Worm (Caenorhabditis elegans): ENCODE measurements around the gene cebp-1.

Gene cebp-1

DNA sequence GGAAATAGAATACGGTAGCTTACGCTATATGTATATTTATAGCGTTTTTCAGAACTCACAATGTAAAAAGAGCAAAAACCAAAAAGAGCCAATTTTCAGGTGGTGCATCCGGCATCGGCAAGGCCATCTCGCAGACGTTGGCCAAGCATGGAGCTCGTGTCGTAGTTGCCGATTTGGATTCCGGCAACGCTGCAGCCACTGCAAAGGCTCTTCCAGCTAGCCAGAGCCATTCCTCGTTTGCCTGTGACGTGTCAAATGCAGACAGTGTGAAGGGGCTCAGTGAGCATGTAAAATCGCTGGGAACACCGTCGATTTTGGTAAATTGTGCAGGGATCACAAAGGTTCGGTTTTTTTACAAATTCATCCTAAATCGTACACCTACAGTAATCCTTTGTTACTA, 33.4 kb upstream of the cebp-1 start:
- TF ChIP-seq set-16 (GFP tag; IDR thresholded peaks at IDR 0.05) (peak; percentile 53; the same call in 1 of the 2 replicates), lin-15B (tag; optimal IDR thresholded peaks at IDR 0.05) (no peak), Y48G9A.11 (GFP tag; IDR thresholded peaks at IDR 0.05) (0 out of 2 replicates have a peak, but pooled peaks have one; percentile 12), Y75B8A.6 (GFP tag; IDR thresholded peaks at IDR 0.05) (0 out of 2 replicates have a peak, but pooled peaks have one; percentile 59), D1046.2 (GFP tag; IDR thresholded peaks at IDR 0.05) (0 out of 2 replicates have a peak, but pooled peaks have one; percentile 20), dmd-8 (GFP tag; IDR thresholded peaks at IDR 0.05) (no peak), madf-9 (GFP tag; conservative IDR thresholded peaks at IDR 0.05) (no peak), mdt-29 (GFP tag; IDR thresholded peaks at IDR 0.05) (0 out of 2 replicates have a peak, but pooled peaks have one; percentile 15), egl-43 (GFP tag; IDR thresholded peaks at IDR 0.05) (0 out of 2 replicates have a peak, but pooled peaks have one; percentile 16), ceh-44 (GFP tag; IDR thresholded peaks at IDR 0.05) (no peak), ztf-11 (tag; optimal IDR thresholded peaks at IDR 0.05) (no peak), mxl-2 (GFP tag; conservative IDR thresholded peaks at IDR 0.05) (no peak), nhr-10 (tag; optimal IDR thresholded peaks at IDR 0.05) (no peak)

DNA sequence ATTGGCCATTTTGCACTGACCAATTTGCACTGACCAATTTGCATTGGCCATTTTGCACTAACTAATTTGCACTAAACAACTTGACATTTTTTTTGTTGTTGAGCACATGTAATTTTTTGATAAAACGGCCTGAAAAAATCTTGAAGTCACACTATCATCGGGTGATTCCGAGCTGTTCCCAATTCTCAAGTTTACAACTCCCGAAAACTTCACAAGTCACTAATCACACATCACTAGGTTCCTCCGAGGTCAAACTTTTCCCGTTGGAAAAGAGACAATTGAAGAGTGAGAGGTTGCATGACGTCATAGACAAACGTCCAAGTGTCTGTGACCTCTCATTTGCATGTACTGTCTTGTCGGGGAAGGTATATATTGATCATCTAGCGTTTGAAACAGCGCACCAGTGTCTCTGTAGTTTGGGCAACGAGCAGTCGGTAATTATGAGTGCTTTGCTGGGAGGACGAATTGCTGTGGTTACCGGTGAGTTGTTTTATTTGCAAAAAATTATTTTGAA, 32.5 kb upstream of the cebp-1 start, which contains the start of the genes D1005.10 and dhs-25:
D1005.10 (minus strand) TSS at position 51 of the 514 bp plus-strand sequence.
dhs-25 (plus strand) TSS at position 398 of the 514 bp plus-strand sequence.
- TF ChIP-seq gei-8 (GFP tag; optimal IDR thresholded peaks at IDR 0.05) (no peak), rbr-2 (tag; optimal IDR thresholded peaks at IDR 0.05) (peak; percentile 31), nhr-41 (GFP tag; IDR thresholded peaks at IDR 0.05) (peak; percentile 54; the same call in 1 of the 2 replicates), ZK546.5 (tag; optimal IDR thresholded peaks at IDR 0.05) (no peak), nhr-25 (tag; optimal IDR thresholded peaks at IDR 0.05; ENCODE audit: borderline replicate concordance, insufficient read depth) (peak; percentile 82), hmg-1.1 (GFP tag; IDR thresholded peaks at IDR 0.05) (peak; percentile 69), dmd-6 (GFP tag; IDR thresholded peaks at IDR 0.05) (peak; percentile 96), php-3 (GFP tag; IDR thresholded peaks at IDR 0.05) (peak; percentile 36; the same call in 1 of the 2 replicates), arid-1 (GFP tag; conservative IDR thresholded peaks at IDR 0.05) (no peak; the same call in 1 of the 2 replicates), nhr-42 (GFP tag; IDR thresholded peaks at IDR 0.05) (no peak), ama-1 (optimal IDR thresholded peaks at IDR 0.05) (peak; percentile 35), egl-27 (tag; optimal IDR thresholded peaks at IDR 0.05) (no peak), nhr-111 (GFP tag; optimal IDR thresholded peaks at IDR 0.05) (no peak), lin-15B (tag; optimal IDR thresholded peaks at IDR 0.05) (no peak), ces-1 (GFP tag; optimal IDR thresholded peaks at IDR 0.05) (no peak), nhr-10 (tag; optimal IDR thresholded peaks at IDR 0.05) (peak; percentile 93), hif-1 (tag; optimal IDR thresholded peaks at IDR 0.05) (peak in 1 of 2 experiments; percentile 46), Y48G9A.11 (GFP tag; IDR thresholded peaks at IDR 0.05) (no peak), mxl-2 (GFP tag; conservative IDR thresholded peaks at IDR 0.05) (no peak), nhr-11 (tag; optimal IDR thresholded peaks at IDR 0.05) (peak; percentile 67), zfp-2 (tag; optimal IDR thresholded peaks at IDR 0.05) (no peak), pqm-1 (tag; optimal IDR thresholded peaks at IDR 0.05) (peak; percentile 0), dmd-8 (GFP tag; IDR thresholded peaks at IDR 0.05) (no peak), nhr-48 (tag; optimal IDR thresholded peaks at IDR 0.05) (peak; percentile 96), F37D6.2 (tag; optimal IDR thresholded peaks at IDR 0.05) (no peak), daf-8 (GFP tag; IDR thresholded peaks at IDR 0.05) (no peak), nhr-6 (tag; optimal IDR thresholded peaks at IDR 0.05) (peak; percentile 24), lin-29 (GFP tag; IDR thresholded peaks at IDR 0.05) (no peak), mes-2 (tag; optimal IDR thresholded peaks at IDR 0.05; ENCODE audit: poor library complexity, severe bottlenecking) (peak; percentile 80), unc-62 (GFP tag; optimal IDR thresholded peaks at IDR 0.05 in 1 of 2) (peak in 1 of 2 experiments; percentile 11), unc-62 (tag; optimal IDR thresholded peaks at IDR 0.05) (no peak), ceh-28 (tag; optimal IDR thresholded peaks at IDR 0.05) (no peak), spr-1 (tag; optimal IDR thresholded peaks at IDR 0.05) (no peak), ceh-20 (GFP tag; IDR thresholded peaks at IDR 0.05) (peak; percentile 47; the same call in 1 of the 2 replicates), nhr-102 (tag; optimal IDR thresholded peaks at IDR 0.05) (peak; percentile 78), F49E8.2 (tag; optimal IDR thresholded peaks at IDR 0.05; ENCODE audit: borderline replicate concordance) (no peak), hlh-11 (tag; optimal IDR thresholded peaks at IDR 0.05) (peak; percentile 92), hlh-30 (tag; optimal IDR thresholded peaks at IDR 0.05; ENCODE audit: insufficient read depth) (peak; percentile 89), fos-1 (tag; optimal IDR thresholded peaks at IDR 0.05) (no peak), ztf-7 (tag; optimal IDR thresholded peaks at IDR 0.05) (no peak)

All from whole organism, L4 larva.